Worm (Caenorhabditis elegans) whole organism, midembryonic: Measurements from ENCODE around the gene crb-1.

Source experiments
- cog-1 ChIP-seq: sonication (generic microtip); optimal IDR thresholded peaks from 2 replicates; lab custom pipeline; 2016; ENCODE audit warnings: missing genetic modification characterization, missing compliant biosample characterization
- flt-1 ChIP-seq: fragments of 200-800 bp; sonication (Bioruptor generic); IDR thresholded peaks from 2 replicates; pipeline ENCODE4 v1.3.6; 2022; ENCODE audit warnings: missing genetic modification characterization, missing compliant biosample characterization
- ztf-23 ChIP-seq: fragments of 200-800 bp; sonication (Bioruptor generic); IDR thresholded peaks from 2 replicates; pipeline ENCODE4 v1.3.6; 2022; ENCODE audit warnings: missing genetic modification reagents, missing genetic modification characterization, missing compliant biosample characterization

DNA sequence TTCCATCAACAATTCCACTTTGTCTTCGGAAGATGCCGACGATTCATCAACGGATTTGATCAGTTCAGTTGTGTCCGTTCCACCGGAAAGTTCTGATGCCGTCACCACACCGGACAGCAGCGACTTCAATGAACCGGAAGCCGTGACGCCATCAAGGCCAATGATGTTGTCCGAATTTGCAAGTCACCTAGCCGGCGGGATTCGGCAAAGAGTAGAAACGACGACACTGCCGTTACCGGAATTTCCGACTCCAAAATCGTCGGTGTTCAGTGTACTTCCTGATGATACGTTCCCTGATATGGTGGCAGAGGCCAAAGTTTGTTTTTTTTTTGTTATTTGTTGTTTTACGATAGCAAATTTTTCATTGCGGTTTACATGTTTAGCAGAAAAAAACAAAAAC, 50.3 kb downstream of the crb-1 start:
- TF ChIP-seq ztf-23 (GFP tag; lab: Robert Waterston, UW) (no peak), cog-1 (tag; lab: Kevin White, UChicago) (no peak), flt-1 (no peak)
